Worm (Caenorhabditis elegans): Measurements from ENCODE around the gene fbxa-73.

DNA sequence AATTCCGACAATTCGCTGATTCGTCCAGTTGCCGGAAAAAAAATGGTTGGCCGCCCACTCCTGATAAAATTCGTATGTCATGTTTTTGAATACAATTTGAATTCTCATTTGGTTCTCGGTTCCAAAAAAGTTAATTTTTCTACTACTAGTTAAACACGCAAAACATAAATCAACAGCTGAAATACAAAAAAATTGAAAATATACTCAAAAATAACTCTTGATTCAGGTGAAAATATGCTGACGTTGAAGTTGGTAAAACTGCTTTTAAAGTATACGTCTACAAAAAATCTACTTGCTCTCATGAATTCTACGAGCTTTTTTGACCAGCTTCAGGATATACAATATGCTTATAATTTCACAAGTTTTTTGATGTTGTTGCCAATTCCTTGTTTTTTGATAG lies 12.8 kb upstream of the fbxa-73 start, which contains the start of gene srz-56:
- TF ChIP-seq egl-13 (tag; optimal IDR thresholded peaks at IDR 0.05) = no peak
- TF ChIP-seq ama-1 (optimal IDR thresholded peaks at IDR 0.05) = no peak
- no peak for TF ChIP-seq ztf-4 (tag; optimal IDR thresholded peaks at IDR 0.05)
- TF ChIP-seq mep-1 (tag; optimal IDR thresholded peaks at IDR 0.05) = no peak
- no peak for TF ChIP-seq fos-1 (tag; optimal IDR thresholded peaks at IDR 0.05)
- TF ChIP-seq nhr-84 (tag; optimal IDR thresholded peaks at IDR 0.05) = no peak

All from whole organism, L1 larva.